Worm (Caenorhabditis elegans) whole organism, young adult: ENCODE measurements around the gene F44F4.9.

Experiments
- B0261.1 ChIP-seq: sonication (generic microtip); optimal IDR thresholded peaks from 2 replicates; lab custom pipeline; 2016; ENCODE audit warnings: mild to moderate bottlenecking, missing genetic modification characterization, moderate library complexity, missing compliant biosample characterization
- F23B12.7 ChIP-seq: sonication (generic microtip); optimal IDR thresholded peaks from 2 replicates; lab custom pipeline; 2017; ENCODE audit warnings: missing genetic modification characterization, mild to moderate bottlenecking, missing compliant biosample characterization, antibody characterized with exemption, moderate library complexity; ENCODE audit not compliant: insufficient read depth
- F39B2.1 ChIP-seq: fragments of 200-800 bp; sonication (Bioruptor generic); IDR thresholded peaks from 2 replicates; pipeline ENCODE4 v1.3.6; 2022; ENCODE audit warnings: missing genetic modification reagents, missing genetic modification characterization, missing compliant biosample characterization
- F49E8.2 ChIP-seq: sonication (generic microtip); optimal IDR thresholded peaks from 3 replicates; lab custom pipeline; 2017; ENCODE audit warnings: missing genetic modification characterization, mild to moderate bottlenecking, missing compliant biosample characterization, antibody characterized with exemption, moderate library complexity; ENCODE audit not compliant: insufficient read depth
- F52B5.7 ChIP-seq: sonication (generic microtip); optimal IDR thresholded peaks from 2 replicates; lab custom pipeline; 2016; ENCODE audit warnings: mild to moderate bottlenecking, missing genetic modification characterization, missing compliant biosample characterization
- Y95B8A.8 ChIP-seq: fragments of 200-800 bp; sonication (Bioruptor generic); IDR thresholded peaks from 2 replicates; pipeline ENCODE4 v1.3.6; 2022; ENCODE audit warnings: missing genetic modification reagents, missing genetic modification characterization, missing compliant biosample characterization
- ceh-58 ChIP-seq: fragments of 200-800 bp; sonication (Bioruptor generic); IDR thresholded peaks from 2 replicates; pipeline ENCODE4 v1.3.6; 2022; ENCODE audit warnings: missing genetic modification characterization, missing compliant biosample characterization
- mxl-1 ChIP-seq: sonication (generic microtip); optimal IDR thresholded peaks from 2 replicates; lab custom pipeline; 2016; ENCODE audit warnings: missing genetic modification characterization, missing compliant biosample characterization
- nfya-2 ChIP-seq: fragments of 200-800 bp; sonication (Bioruptor generic); IDR thresholded peaks from 2 replicates; pipeline ENCODE4 v1.3.6; 2022; ENCODE audit warnings: missing genetic modification reagents, missing genetic modification characterization, missing compliant biosample characterization
- sea-2 ChIP-seq: fragments of 200-800 bp; sonication (Bioruptor generic); IDR thresholded peaks from 2 replicates; pipeline ENCODE4 v1.3.6; 2022; ENCODE audit warnings: missing genetic modification characterization, missing compliant biosample characterization
- snpc-4 ChIP-seq, 5 experiments: fragments of 150-350 bp in 1 of 5; sonication (generic microtip) in 4 of 5; optimal IDR thresholded peaks; 2 replicates each; lab custom pipeline; 2014 to 2018; ENCODE audit warnings: missing genetic modification characterization in 5 of 5, missing biosample characterization in 3 of 5, antibody characterized with exemption in 2 of 5, mild to moderate bottlenecking in 2 of 5, missing compliant biosample characterization in 2 of 5, missing genotype in 2 of 5, moderate library complexity in 2 of 5, missing genetic modification reagents in 1 of 5
- unc-62 ChIP-seq: fragments of 150-350 bp; optimal IDR thresholded peaks from 2 replicates; lab custom pipeline; 2014; ENCODE audit warnings: missing biosample characterization, missing genetic modification reagents, missing genetic modification characterization

- no peak for TF ChIP-seq Y95B8A.8 (GFP tag; lab: Robert Waterston, UW)
- no peak for TF ChIP-seq F23B12.7
- TF ChIP-seq mxl-1 (tag; lab: Kevin White, UChicago): no peak
- TF ChIP-seq B0261.1 (tag; lab: Kevin White, UChicago): no peak
- no peak for TF ChIP-seq F49E8.2 (tag; lab: Kevin White, UChicago)
- TF ChIP-seq F52B5.7: no peak
- no peak for TF ChIP-seq nfya-2 (GFP tag; lab: Robert Waterston, UW)
- TF ChIP-seq sea-2 (GFP tag; lab: Robert Waterston, UW): no peak
- no peak for TF ChIP-seq ceh-58
- TF ChIP-seq snpc-4 (GFP tag; optimal IDR thresholded peaks at IDR 0.05; lab: Kevin White, UChicago): no peak
- TF ChIP-seq snpc-4 (tag; optimal IDR thresholded peaks at IDR 0.05; lab: Kevin White, UChicago): no peak
- no peak for TF ChIP-seq unc-62 (GFP tag; lab: Kevin White, UChicago)
- TF ChIP-seq F39B2.1 (GFP tag; lab: Robert Waterston, UW): no peak
These were observed 32.8 kb upstream of the F44F4.9 start for ce11 chrII:10948236-10949025.
